Fruit fly (Drosophila melanogaster) whole organism, embryonic: ENCODE data around the gene Tasp1.

Experiments
- Atf3 ChIP-seq: fragments of 200-800 bp; sonication (Bioruptor generic); optimal IDR thresholded peaks from 3 replicates; lab custom pipeline; 2016; ENCODE audit warnings: missing biosample characterization, missing genetic modification characterization
- Atf6 ChIP-seq: fragments of 200-800 bp; sonication (Bioruptor generic); IDR thresholded peaks from 2 replicates; pipeline ENCODE4 v1.3.6; 2022; ENCODE audit warnings: missing biosample characterization, missing genetic modification characterization
- Bgb ChIP-seq: fragments of 200-800 bp; sonication (Bioruptor generic); IDR thresholded peaks from 2 replicates; pipeline ENCODE4 v1.3.6; 2022; ENCODE audit warnings: missing biosample characterization, missing genetic modification characterization; ENCODE audit not compliant: partially characterized antibody
- CG10431 ChIP-seq: fragments of 200-800 bp; sonication (Bioruptor generic); optimal IDR thresholded peaks from 3 replicates; lab custom pipeline; 2018; ENCODE audit warnings: missing biosample characterization, mild to moderate bottlenecking, missing genetic modification characterization
- CG10654 ChIP-seq: fragments of 200-800 bp; sonication (Bioruptor generic); optimal IDR thresholded peaks from 2 replicates; lab custom pipeline; 2016; ENCODE audit warnings: missing biosample characterization, missing genetic modification characterization
- CG11560 ChIP-seq: fragments of 200-800 bp; sonication (Bioruptor generic); IDR thresholded peaks from 3 replicates; pipeline ENCODE4 v1.3.6; 2022; ENCODE audit warnings: missing biosample characterization, missing genetic modification characterization
- CG11723 ChIP-seq: fragments of 200-800 bp; sonication (Bioruptor generic); optimal IDR thresholded peaks from 2 replicates; lab custom pipeline; 2017; ENCODE audit warnings: missing biosample characterization, mild to moderate bottlenecking, missing genetic modification characterization
- CG13296 ChIP-seq: fragments of 200-800 bp; sonication (Bioruptor generic); optimal IDR thresholded peaks from 3 replicates; lab custom pipeline; 2018; ENCODE audit warnings: missing biosample characterization, mild to moderate bottlenecking, missing genetic modification characterization
- CG15601 ChIP-seq: fragments of 200-800 bp; sonication (Bioruptor generic); optimal IDR thresholded peaks from 3 replicates; lab custom pipeline; 2019; ENCODE audit warnings: missing biosample characterization, mild to moderate bottlenecking, missing genetic modification characterization, moderate library complexity
- CG17568 ChIP-seq: fragments of 200-800 bp; sonication (Bioruptor generic); optimal IDR thresholded peaks from 2 replicates; lab custom pipeline; 2018; ENCODE audit warnings: missing biosample characterization, mild to moderate bottlenecking, missing genetic modification characterization, moderate library complexity
- CG18262 ChIP-seq: fragments of 200-800 bp; optimal IDR thresholded peaks from 3 replicates; lab custom pipeline; 2019; ENCODE audit warnings: missing biosample characterization, mild to moderate bottlenecking, missing genetic modification characterization, moderate library complexity
- CG2202 ChIP-seq: fragments of 200-800 bp; sonication (Bioruptor generic); optimal IDR thresholded peaks from 2 replicates; lab custom pipeline; 2018; ENCODE audit warnings: missing biosample characterization, mild to moderate bottlenecking, missing genetic modification characterization
- CG3065 ChIP-seq: fragments of 200-800 bp; sonication (Bioruptor generic); optimal IDR thresholded peaks from 2 replicates; lab custom pipeline; 2016; ENCODE audit warnings: missing biosample characterization, missing genetic modification characterization
- CG4404 ChIP-seq: fragments of 200-800 bp; sonication (Bioruptor generic); IDR thresholded peaks from 2 replicates; pipeline ENCODE4 v1.3.6; 2022; ENCODE audit warnings: missing biosample characterization, missing genetic modification characterization
- CG4424 ChIP-seq: fragments of 200-800 bp; sonication (Bioruptor generic); optimal IDR thresholded peaks from 3 replicates; lab custom pipeline; 2016; ENCODE audit warnings: missing biosample characterization, missing genetic modification characterization
- CG6175 ChIP-seq: fragments of 200-800 bp; sonication (Bioruptor generic); IDR thresholded peaks from 3 replicates; pipeline ENCODE4 v1.3.6; 2022; ENCODE audit warnings: missing biosample characterization, missing genetic modification characterization
- CG6272 ChIP-seq: fragments of 200-800 bp; sonication (Bioruptor generic); IDR thresholded peaks from 2 replicates; pipeline ENCODE4 v1.3.6; 2022; ENCODE audit warnings: missing biosample characterization, missing genetic modification characterization
- CG7372 ChIP-seq: fragments of 200-800 bp; sonication (Bioruptor generic); IDR thresholded peaks from 2 replicates; pipeline ENCODE4 v1.3.6; 2022; ENCODE audit warnings: missing biosample characterization, missing genetic modification characterization
- CG8281 ChIP-seq: fragments of 200-800 bp; sonication (Bioruptor generic); optimal IDR thresholded peaks from 2 replicates; lab custom pipeline; 2018; ENCODE audit warnings: missing biosample characterization, mild to moderate bottlenecking, missing genetic modification characterization, moderate library complexity
- CoRest ChIP-seq: fragments of 200-800 bp; sonication (Bioruptor generic); optimal IDR thresholded peaks from 3 replicates; lab custom pipeline; 2018; ENCODE audit warnings: missing biosample characterization, mild to moderate bottlenecking, missing genetic modification characterization, moderate library complexity
- D ChIP-seq, 2 experiments: fragments of 200-800 bp in 1 of 2; fragments of >200 bp in 1 of 2; sonication (Bioruptor generic) in 1 of 2; optimal IDR thresholded peaks; 2 replicates in 1 of 2; 3 replicates in 1 of 2; lab custom pipeline; 2017; ENCODE audit warnings: mild to moderate bottlenecking in 1 of 2, missing biosample characterization in 1 of 2, missing genetic modification characterization in 1 of 2, missing genetic modification reagents in 1 of 2
- Ets97D ChIP-seq: fragments of 200-800 bp; sonication (Bioruptor generic); optimal IDR thresholded peaks from 3 replicates; lab custom pipeline; 2016; ENCODE audit warnings: missing biosample characterization, missing genetic modification characterization
- Gug ChIP-seq: fragments of 200-800 bp; sonication (Bioruptor generic); IDR thresholded peaks from 4 replicates; pipeline ENCODE4 v1.3.6; 2022; ENCODE audit warnings: missing biosample characterization, missing genetic modification characterization
- HLH3B ChIP-seq: fragments of 200-800 bp; sonication (Bioruptor generic); IDR thresholded peaks from 2 replicates; pipeline ENCODE4 v1.3.6; 2022; ENCODE audit warnings: missing biosample characterization, missing genetic modification characterization
- Hand ChIP-seq: fragments of 200-800 bp; sonication (Bioruptor generic); optimal IDR thresholded peaks from 2 replicates; lab custom pipeline; 2017; ENCODE audit warnings: mild to moderate bottlenecking, missing biosample characterization, missing genetic modification reagents, missing genetic modification characterization
- HmgD ChIP-seq: fragments of 200-800 bp; sonication (Bioruptor generic); optimal IDR thresholded peaks from 3 replicates; lab custom pipeline; 2016; ENCODE audit warnings: missing biosample characterization, missing genetic modification characterization
- Kr ChIP-seq: fragments of 200-800 bp; sonication (Bioruptor generic); optimal IDR thresholded peaks from 2 replicates; lab custom pipeline; 2017; ENCODE audit warnings: missing biosample characterization, mild to moderate bottlenecking, missing genetic modification characterization
- Rfx ChIP-seq: fragments of 200-800 bp; sonication (Bioruptor generic); IDR thresholded peaks from 2 replicates; pipeline ENCODE4 v1.3.6; 2022; ENCODE audit warnings: missing biosample characterization, missing genetic modification characterization
- Sox102F ChIP-seq: fragments of 200-800 bp; sonication (Bioruptor generic); optimal IDR thresholded peaks from 2 replicates; lab custom pipeline; 2018; ENCODE audit warnings: missing biosample characterization, mild to moderate bottlenecking, missing genetic modification characterization, moderate library complexity
- Usf ChIP-seq: fragments of 200-800 bp; sonication (Bioruptor generic); optimal IDR thresholded peaks from 2 replicates; lab custom pipeline; 2017; ENCODE audit warnings: missing genotype, missing biosample characterization, missing genetic modification characterization
- amos ChIP-seq: fragments of 200-800 bp; sonication (Bioruptor generic); IDR thresholded peaks from 2 replicates; pipeline ENCODE4 v1.3.6; 2022; ENCODE audit warnings: missing biosample characterization, missing genetic modification characterization; ENCODE audit not compliant: partially characterized antibody
- cad ChIP-seq: fragments of >200 bp; optimal IDR thresholded peaks from 2 replicates; lab custom pipeline; 2017; ENCODE audit warnings: missing biosample characterization, missing genetic modification characterization
- dysf ChIP-seq: fragments of 200-800 bp; sonication (Bioruptor generic); IDR thresholded peaks from 3 replicates; pipeline ENCODE4 v1.3.6; 2022; ENCODE audit warnings: missing biosample characterization, missing genetic modification characterization
- fd64A ChIP-seq: fragments of 200-800 bp; sonication (Bioruptor generic); optimal IDR thresholded peaks from 3 replicates; lab custom pipeline; 2018; ENCODE audit warnings: missing biosample characterization, mild to moderate bottlenecking, missing genetic modification characterization
- gcm ChIP-seq: fragments of 200-800 bp; sonication (Bioruptor generic); optimal IDR thresholded peaks from 2 replicates; lab custom pipeline; 2019; ENCODE audit warnings: missing biosample characterization, mild to moderate bottlenecking, missing genetic modification characterization, moderate library complexity
- gsb ChIP-seq: fragments of 200-800 bp; sonication (Bioruptor generic); IDR thresholded peaks from 2 replicates; pipeline ENCODE4 v1.3.6; 2022; ENCODE audit warnings: missing biosample characterization, missing genetic modification characterization
- gsb-n ChIP-seq: fragments of 200-800 bp; sonication (Bioruptor generic); optimal IDR thresholded peaks from 3 replicates; lab custom pipeline; 2018; ENCODE audit warnings: missing biosample characterization, mild to moderate bottlenecking, missing genetic modification characterization
- kah ChIP-seq: fragments of 200-800 bp; sonication (Bioruptor generic); optimal IDR thresholded peaks from 2 replicates; lab custom pipeline; 2018; ENCODE audit warnings: missing biosample characterization, mild to moderate bottlenecking, missing genetic modification characterization
- nom ChIP-seq: fragments of 200-800 bp; sonication (Bioruptor generic); optimal IDR thresholded peaks from 2 replicates; lab custom pipeline; 2017; ENCODE audit warnings: missing biosample characterization, missing genetic modification characterization, mild to moderate bottlenecking, moderate library complexity, missing genetic modification reagents
- oc ChIP-seq: fragments of 200-800 bp; sonication (Bioruptor generic); optimal IDR thresholded peaks from 2 replicates; lab custom pipeline; 2018; ENCODE audit warnings: missing biosample characterization, mild to moderate bottlenecking, missing genetic modification characterization, moderate library complexity
- org-1 ChIP-seq: fragments of 200-800 bp; sonication (Bioruptor generic); optimal IDR thresholded peaks from 2 replicates; lab custom pipeline; 2017; ENCODE audit warnings: missing biosample characterization, missing genetic modification characterization
- ro ChIP-seq: fragments of 200-800 bp; sonication (Bioruptor generic); IDR thresholded peaks from 2 replicates; pipeline ENCODE4 v1.3.6; 2022; ENCODE audit warnings: missing biosample characterization, missing genetic modification characterization
- run ChIP-seq: fragments of 200-800 bp; sonication (Bioruptor generic); optimal IDR thresholded peaks from 3 replicates; lab custom pipeline; 2018; ENCODE audit warnings: missing biosample characterization, mild to moderate bottlenecking, missing genetic modification characterization
- sens ChIP-seq: fragments of 200-800 bp; sonication (Bioruptor generic); peaks from one replicate; lab custom pipeline; 2016; ENCODE audit warnings: missing biosample characterization, missing genetic modification characterization
- seq ChIP-seq: fragments of 200-800 bp; sonication (Bioruptor generic); IDR thresholded peaks from 2 replicates; pipeline ENCODE4 v1.3.6; 2022; ENCODE audit warnings: missing biosample characterization, missing genetic modification characterization
- shn ChIP-seq: fragments of 200-800 bp; sonication (Bioruptor generic); optimal IDR thresholded peaks from 3 replicates; lab custom pipeline; 2016; ENCODE audit warnings: missing biosample characterization, missing genetic modification characterization
- sisA ChIP-seq: fragments of 200-800 bp; sonication (Bioruptor generic); IDR thresholded peaks from 2 replicates; pipeline ENCODE4 v1.3.6; 2022; ENCODE audit warnings: missing biosample characterization, missing genetic modification characterization
- sug ChIP-seq: fragments of 200-800 bp; optimal IDR thresholded peaks from 2 replicates; lab custom pipeline; 2019; ENCODE audit warnings: missing biosample characterization, mild to moderate bottlenecking, missing genetic modification characterization, moderate library complexity
- unpg ChIP-seq: fragments of 200-800 bp; sonication (Bioruptor generic); optimal IDR thresholded peaks from 3 replicates; lab custom pipeline; 2018; ENCODE audit warnings: missing biosample characterization, mild to moderate bottlenecking, missing genetic modification characterization, moderate library complexity

The Tasp1 gene

dm6 chr3L:16045083-16045830 is 42.1 kb downstream of the Tasp1 start (continued):
- TF ChIP-seq HmgD (GFP tag; lab: Kevin White, UChicago) (no peak), Gug (GFP tag; lab: Robert Waterston, UW) (no peak), CG3065 (GFP tag; lab: Kevin White, UChicago) (no peak), amos (GFP tag; lab: Robert Waterston, UW) (no peak), Ets97D (GFP tag; lab: Kevin White, UChicago) (no peak), gsb (GFP tag; lab: Robert Waterston, UW) (no peak), ro (no peak), Kr (GFP tag; lab: Kevin White, UChicago) (no peak), unpg (peak; percentile 73), org-1 (GFP tag; lab: Kevin White, UChicago) (peak; percentile 32), CG11723 (GFP tag; lab: Kevin White, UChicago) (no peak), CG18262 (tag; lab: Kevin White, UChicago) (peak; percentile 71), CG10431 (GFP tag; lab: Kevin White, UChicago) (no peak), sug (tag; lab: Kevin White, UChicago) (no peak), HLH3B (GFP tag; lab: Robert Waterston, UW) (peak; percentile 42; the same call in 1 of the 2 replicates), CG6272 (GFP tag; lab: Robert Waterston, UW) (no peak), CG6175 (GFP tag; lab: Robert Waterston, UW) (0 out of 3 replicates have a peak, but pooled peaks have one; percentile 47), oc (tag; lab: Kevin White, UChicago) (no peak), CG10654 (GFP tag; lab: Kevin White, UChicago) (no peak), CG17568 (GFP tag; lab: Kevin White, UChicago) (no peak), shn (no peak), Usf (GFP tag; lab: Kevin White, UChicago) (no peak), Atf3 (no peak), Atf6 (GFP tag; lab: Robert Waterston, UW) (peak; percentile 60), gcm (GFP tag; lab: Kevin White, UChicago) (peak; percentile 53), Hand (GFP tag; lab: Kevin White, UChicago) (peak; percentile 49), fd64A (GFP tag; lab: Kevin White, UChicago) (no peak), seq (GFP tag; lab: Robert Waterston, UW) (0 out of 2 replicates have a peak, but pooled peaks have one; percentile 30), Bgb (no peak), dysf (GFP tag; lab: Robert Waterston, UW) (peak; percentile 64), gsb-n (tag; lab: Kevin White, UChicago) (peak; percentile 26), CoRest (tag; lab: Kevin White, UChicago) (peak; percentile 44), run (tag; lab: Kevin White, UChicago) (peak; percentile 68), kah (GFP tag; lab: Kevin White, UChicago) (no peak), sens (GFP tag; lab: Kevin White, UChicago) (peak; percentile 93), nom (GFP tag; lab: Kevin White, UChicago) (peak; percentile 44), Rfx (GFP tag; lab: Robert Waterston, UW) (peak; percentile 66), CG15601 (peak; percentile 9), D (optimal IDR thresholded peaks at IDR 0.05; lab: Kevin White, UChicago) (peak; percentile 72), D (GFP tag; optimal IDR thresholded peaks at IDR 0.05; lab: Kevin White, UChicago) (peak; percentile 46), CG8281 (tag; lab: Kevin White, UChicago) (no peak), CG11560 (tag; lab: Robert Waterston, UW) (no peak), CG4424 (peak; percentile 29), cad (GFP tag; lab: Kevin White, UChicago) (no peak), sisA (GFP tag; lab: Robert Waterston, UW) (peak; percentile 53), Sox102F (peak; percentile 64), CG13296 (GFP tag; lab: Kevin White, UChicago) (no peak), CG7372 (GFP tag; lab: Robert Waterston, UW) (peak; percentile 22; the same call in 1 of the 2 replicates), CG4404 (no peak), CG2202 (peak; percentile 10)
